Fruit fly (Drosophila melanogaster) whole organism, embryonic: ENCODE results near the gene CG3632.

Experiments used
- Atf6 ChIP-seq: fragments of 200-800 bp; sonication (Bioruptor generic); IDR thresholded peaks from 2 replicates; pipeline ENCODE4 v1.3.6; 2022; ENCODE audit warnings: missing biosample characterization, missing genetic modification characterization
- Bdp1 ChIP-seq: fragments of 200-800 bp; sonication (Bioruptor generic); optimal IDR thresholded peaks from 3 replicates; lab custom pipeline; 2016; ENCODE audit warnings: missing biosample characterization, missing genetic modification characterization
- CG10274 ChIP-seq: fragments of 200-800 bp; sonication (Bioruptor generic); optimal IDR thresholded peaks from 3 replicates; lab custom pipeline; 2017; ENCODE audit warnings: missing biosample characterization, mild to moderate bottlenecking, missing genetic modification characterization
- CG10321 ChIP-seq: fragments of 200-800 bp; sonication (Bioruptor generic); IDR thresholded peaks from 2 replicates; pipeline ENCODE4 v1.3.6; 2022; ENCODE audit warnings: missing biosample characterization, missing genetic modification characterization
- CG10462 ChIP-seq: fragments of 200-800 bp; sonication (Bioruptor generic); optimal IDR thresholded peaks from 2 replicates; lab custom pipeline; 2016; ENCODE audit warnings: missing biosample characterization, missing genetic modification characterization
- CG11560 ChIP-seq: fragments of 200-800 bp; sonication (Bioruptor generic); IDR thresholded peaks from 3 replicates; pipeline ENCODE4 v1.3.6; 2022; ENCODE audit warnings: missing biosample characterization, missing genetic modification characterization
- CG13123 ChIP-seq: fragments of 200-800 bp; sonication (Bioruptor generic); optimal IDR thresholded peaks from 2 replicates; lab custom pipeline; 2016; ENCODE audit warnings: missing biosample characterization, missing genetic modification characterization
- CG15479 ChIP-seq: fragments of 200-800 bp; sonication (Bioruptor generic); optimal IDR thresholded peaks from 3 replicates; lab custom pipeline; 2019; ENCODE audit warnings: missing biosample characterization, mild to moderate bottlenecking, missing genetic modification characterization, moderate library complexity
- CG16863 ChIP-seq: fragments of 200-800 bp; sonication (Bioruptor generic); optimal IDR thresholded peaks from 3 replicates; lab custom pipeline; 2016; ENCODE audit warnings: missing biosample characterization, missing genetic modification characterization
- CG30020 ChIP-seq: fragments of 200-800 bp; optimal IDR thresholded peaks from 2 replicates; lab custom pipeline; 2019; ENCODE audit warnings: missing biosample characterization, mild to moderate bottlenecking, missing genetic modification characterization, moderate library complexity
- CG32767 ChIP-seq: fragments of 200-800 bp; sonication (Bioruptor generic); IDR thresholded peaks from 2 replicates; pipeline ENCODE4 v1.3.6; 2022; ENCODE audit warnings: missing biosample characterization, missing genetic modification characterization
- CG32772 ChIP-seq: fragments of 200-800 bp; sonication (Bioruptor generic); IDR thresholded peaks from 2 replicates; pipeline ENCODE4 v1.3.6; 2022; ENCODE audit warnings: missing biosample characterization, missing genetic modification characterization
- CG4360 ChIP-seq: fragments of 200-800 bp; sonication (Bioruptor generic); IDR thresholded peaks from 2 replicates; pipeline ENCODE4 v1.3.6; 2022; ENCODE audit warnings: missing biosample characterization, missing genetic modification characterization
- CG7556 ChIP-seq: fragments of 200-800 bp; sonication (Bioruptor generic); optimal IDR thresholded peaks from 2 replicates; lab custom pipeline; 2017; ENCODE audit warnings: missing biosample characterization, mild to moderate bottlenecking, missing genetic modification characterization
- CG7963 ChIP-seq: fragments of 200-800 bp; sonication (Bioruptor generic); IDR thresholded peaks from 3 replicates; pipeline ENCODE4 v1.3.6; 2022; ENCODE audit warnings: missing biosample characterization, missing genetic modification characterization; ENCODE audit not compliant: partially characterized antibody
- CG7987 ChIP-seq: fragments of 200-800 bp; sonication (Bioruptor generic); optimal IDR thresholded peaks from 2 replicates; lab custom pipeline; 2018; ENCODE audit warnings: missing biosample characterization, mild to moderate bottlenecking, missing genetic modification characterization, moderate library complexity
- CG8944 ChIP-seq: fragments of 200-800 bp; sonication (Bioruptor generic); optimal IDR thresholded peaks from 3 replicates; lab custom pipeline; 2016; ENCODE audit warnings: missing biosample characterization, missing genetic modification characterization
- Dad ChIP-seq: fragments of 200-800 bp; sonication (Bioruptor generic); optimal IDR thresholded peaks from 3 replicates; lab custom pipeline; 2016; ENCODE audit warnings: missing biosample characterization, missing genetic modification characterization
- Eip74EF ChIP-seq, 2 experiments: fragments of 200-800 bp in 1 of 2; fragments of >200 bp in 1 of 2; sonication (Bioruptor generic) in 1 of 2; optimal IDR thresholded peaks; 2 replicates each; lab custom pipeline; 2017 to 2019; ENCODE audit warnings: missing biosample characterization in 2 of 2, missing genetic modification characterization in 2 of 2, mild to moderate bottlenecking in 1 of 2, moderate library complexity in 1 of 2
- Ets97D ChIP-seq: fragments of 200-800 bp; sonication (Bioruptor generic); optimal IDR thresholded peaks from 3 replicates; lab custom pipeline; 2016; ENCODE audit warnings: missing biosample characterization, missing genetic modification characterization
- Fer1 ChIP-seq: fragments of 200-800 bp; sonication (Bioruptor generic); optimal IDR thresholded peaks from 2 replicates; lab custom pipeline; 2017; ENCODE audit warnings: missing biosample characterization, mild to moderate bottlenecking, missing genetic modification characterization
- Fer2 ChIP-seq: fragments of 200-800 bp; sonication (Bioruptor generic); optimal IDR thresholded peaks from 2 replicates; lab custom pipeline; 2018; ENCODE audit warnings: missing biosample characterization, mild to moderate bottlenecking, missing genetic modification characterization, moderate library complexity
- HHEX ChIP-seq: fragments of 200-800 bp; sonication (Bioruptor generic); optimal IDR thresholded peaks from 3 replicates; lab custom pipeline; 2017; ENCODE audit warnings: missing biosample characterization, mild to moderate bottlenecking, missing genetic modification characterization, missing genetic modification reagents
- HLH54F ChIP-seq: fragments of 200-800 bp; sonication (Bioruptor generic); optimal IDR thresholded peaks from 3 replicates; lab custom pipeline; 2016; ENCODE audit warnings: missing biosample characterization, missing genetic modification characterization
- HmgD ChIP-seq: fragments of 200-800 bp; sonication (Bioruptor generic); optimal IDR thresholded peaks from 3 replicates; lab custom pipeline; 2016; ENCODE audit warnings: missing biosample characterization, missing genetic modification characterization
- Hmx ChIP-seq: fragments of 200-800 bp; sonication (Bioruptor generic); optimal IDR thresholded peaks from 2 replicates; lab custom pipeline; 2016; ENCODE audit warnings: missing biosample characterization, missing genetic modification characterization
- Lhr ChIP-seq: fragments of 200-800 bp; sonication (Bioruptor generic); optimal IDR thresholded peaks from 3 replicates; lab custom pipeline; 2017; ENCODE audit warnings: mild to moderate bottlenecking, missing biosample characterization, missing genetic modification reagents, missing genetic modification characterization
- Meics ChIP-seq: fragments of 200-800 bp; sonication (Bioruptor generic); optimal IDR thresholded peaks from 2 replicates; lab custom pipeline; 2017; ENCODE audit warnings: missing biosample characterization, mild to moderate bottlenecking, missing genetic modification characterization
- NC2β ChIP-seq: fragments of 200-800 bp; sonication (Bioruptor generic); optimal IDR thresholded peaks from 2 replicates; lab custom pipeline; 2016; ENCODE audit warnings: missing biosample characterization, missing genetic modification characterization
- Oaz ChIP-seq: fragments of 200-800 bp; sonication (Bioruptor generic); IDR thresholded peaks from 2 replicates; pipeline ENCODE4 v1.3.6; 2022; ENCODE audit warnings: missing biosample characterization, missing genetic modification characterization
- Side ChIP-seq: fragments of 200-800 bp; sonication (Bioruptor generic); optimal IDR thresholded peaks from 2 replicates; lab custom pipeline; 2016; ENCODE audit warnings: missing biosample characterization, missing genetic modification characterization
- YL-1 ChIP-seq: fragments of 200-800 bp; sonication (Bioruptor generic); optimal IDR thresholded peaks from 3 replicates; lab custom pipeline; 2017; ENCODE audit warnings: missing biosample characterization, mild to moderate bottlenecking, missing genetic modification characterization
- ato ChIP-seq: fragments of 200-800 bp; sonication (Bioruptor generic); IDR thresholded peaks from 2 replicates; pipeline ENCODE4 v1.3.6; 2022; ENCODE audit warnings: missing biosample characterization, missing genetic modification characterization; ENCODE audit not compliant: partially characterized antibody
- bcd ChIP-seq: fragments of 200-800 bp; sonication (Bioruptor generic); optimal IDR thresholded peaks from 2 replicates; lab custom pipeline; 2017; ENCODE audit warnings: missing biosample characterization, mild to moderate bottlenecking, missing genetic modification characterization
- disco-r ChIP-seq: fragments of 200-800 bp; sonication (Bioruptor generic); optimal IDR thresholded peaks from 2 replicates; lab custom pipeline; 2016; ENCODE audit warnings: missing biosample characterization, missing genetic modification characterization
- dpn ChIP-seq, 2 experiments: fragments of 200-800 bp; sonication (Bioruptor generic); optimal IDR thresholded peaks; 3 replicates each; lab custom pipeline; 2016; ENCODE audit warnings: missing biosample characterization in 2 of 2, missing genetic modification characterization in 2 of 2
- esg ChIP-seq: fragments of 200-800 bp; sonication (Bioruptor generic); conservative IDR thresholded peaks from 2 replicates; pipeline ENCODE4 v1.3.6; 2022; ENCODE audit warnings: missing biosample characterization, missing genetic modification characterization
- exex ChIP-seq: fragments of 200-800 bp; sonication (Bioruptor generic); optimal IDR thresholded peaks from 4 replicates; lab custom pipeline; 2018; ENCODE audit warnings: missing biosample characterization, mild to moderate bottlenecking, missing genetic modification characterization, moderate library complexity
- fd96Cb ChIP-seq: fragments of 200-800 bp; sonication (Bioruptor generic); optimal IDR thresholded peaks from 2 replicates; lab custom pipeline; 2018; ENCODE audit warnings: missing biosample characterization, mild to moderate bottlenecking, missing genetic modification characterization, moderate library complexity
- jumu ChIP-seq: fragments of 200-800 bp; sonication (Bioruptor generic); optimal IDR thresholded peaks from 3 replicates; lab custom pipeline; 2016; ENCODE audit warnings: missing biosample characterization, missing genetic modification characterization
- kah ChIP-seq: fragments of 200-800 bp; sonication (Bioruptor generic); optimal IDR thresholded peaks from 2 replicates; lab custom pipeline; 2018; ENCODE audit warnings: missing biosample characterization, mild to moderate bottlenecking, missing genetic modification characterization
- lilli ChIP-seq: fragments of 200-800 bp; sonication (Bioruptor generic); optimal IDR thresholded peaks from 3 replicates; lab custom pipeline; 2016; ENCODE audit warnings: missing biosample characterization, missing genetic modification characterization
- luna ChIP-seq: fragments of 200-800 bp; sonication (Bioruptor generic); optimal IDR thresholded peaks from 2 replicates; lab custom pipeline; 2016; ENCODE audit warnings: missing biosample characterization, missing genetic modification characterization
- onecut ChIP-seq: fragments of 200-800 bp; sonication (Bioruptor generic); IDR thresholded peaks from 2 replicates; pipeline ENCODE4 v1.3.6; 2022; ENCODE audit warnings: missing biosample characterization, missing genetic modification characterization
- pfk ChIP-seq: fragments of 200-800 bp; sonication (Bioruptor generic); optimal IDR thresholded peaks from 2 replicates; lab custom pipeline; 2018; ENCODE audit warnings: missing biosample characterization, mild to moderate bottlenecking, missing genetic modification characterization, moderate library complexity
- repo ChIP-seq: fragments of 200-800 bp; sonication (Bioruptor generic); optimal IDR thresholded peaks from 2 replicates; lab custom pipeline; 2016; ENCODE audit warnings: missing biosample characterization, missing genetic modification characterization
- scrt ChIP-seq: fragments of 200-800 bp; sonication (Bioruptor generic); optimal IDR thresholded peaks from 2 replicates; lab custom pipeline; 2018; ENCODE audit warnings: missing biosample characterization, mild to moderate bottlenecking, missing genetic modification characterization, moderate library complexity
- sim ChIP-seq: fragments of 200-800 bp; sonication (Bioruptor generic); IDR thresholded peaks from 2 replicates; pipeline ENCODE4 v1.3.6; 2022; ENCODE audit warnings: missing biosample characterization, missing genetic modification characterization
- tgo ChIP-seq: fragments of 200-800 bp; sonication (Bioruptor generic); IDR thresholded peaks from 3 replicates; pipeline ENCODE4 v1.3.6; 2022; ENCODE audit warnings: missing biosample characterization, missing genetic modification characterization
- vvl ChIP-seq: fragments of 200-800 bp; sonication (Bioruptor generic); IDR thresholded peaks from 2 replicates; pipeline ENCODE4 v1.3.6; 2022; ENCODE audit warnings: missing biosample characterization, missing genetic modification characterization
- zf30C ChIP-seq: fragments of 200-800 bp; sonication (Bioruptor generic); optimal IDR thresholded peaks from 3 replicates; lab custom pipeline; 2018; ENCODE audit warnings: missing biosample characterization, mild to moderate bottlenecking, missing genetic modification characterization

Gene CG3632

dm6 chrX:16270795-16271194 lies 25.7 kb upstream of the CG3632 start, which contains the start of gene Mfe2 (continued):
- no peak; the same call in 1 of the 2 replicates for TF ChIP-seq CG32772 (GFP tag; lab: Robert Waterston, UW)
- TF ChIP-seq CG7963: no peak
- TF ChIP-seq Oaz: no peak
- TF ChIP-seq Meics (GFP tag; lab: Kevin White, UChicago): peak; percentile 25
- TF ChIP-seq CG30020 (tag; lab: Kevin White, UChicago): peak; percentile 48
- TF ChIP-seq esg: no peak
- peak; percentile 91 for TF ChIP-seq Lhr (GFP tag; lab: Kevin White, UChicago)
- TF ChIP-seq zf30C (GFP tag; lab: Kevin White, UChicago): no peak
- peak; percentile 71 for TF ChIP-seq CG15479
- TF ChIP-seq luna: peak; percentile 9
- no peak for TF ChIP-seq Atf6 (GFP tag; lab: Robert Waterston, UW)
- TF ChIP-seq CG10321 (GFP tag; lab: Robert Waterston, UW): 0 out of 2 replicates have a peak, but pooled peaks have one; percentile 26
- TF ChIP-seq fd96Cb: no peak
- peak; percentile 2 for TF ChIP-seq disco-r (GFP tag; lab: Kevin White, UChicago)
- peak; percentile 74 for TF ChIP-seq HLH54F (GFP tag; lab: Kevin White, UChicago)
- TF ChIP-seq kah (GFP tag; lab: Kevin White, UChicago): peak; percentile 13
- TF ChIP-seq exex: peak; percentile 52
- TF ChIP-seq CG7556: peak; percentile 19
- peak; percentile 61 for TF ChIP-seq NC2β (GFP tag; lab: Kevin White, UChicago)
- peak; percentile 70 for TF ChIP-seq CG8944 (GFP tag; lab: Kevin White, UChicago)
- peak; percentile 70; the same call in 2 of the 3 replicates for TF ChIP-seq CG11560
- TF ChIP-seq jumu (GFP tag; lab: Kevin White, UChicago): peak; percentile 60
- TF ChIP-seq CG10274 (GFP tag; lab: Kevin White, UChicago): no peak
- TF ChIP-seq Hmx: no peak
- TF ChIP-seq HHEX (GFP tag; lab: Kevin White, UChicago): peak; percentile 28
- TF ChIP-seq scrt (GFP tag; lab: Kevin White, UChicago): no peak
- peak; percentile 59 for TF ChIP-seq Side (GFP tag; lab: Kevin White, UChicago)
- TF ChIP-seq repo (GFP tag; lab: Kevin White, UChicago): peak; percentile 45
- no peak for TF ChIP-seq Fer2 (tag; lab: Kevin White, UChicago)
- TF ChIP-seq lilli (GFP tag; lab: Kevin White, UChicago): peak; percentile 63
- peak; percentile 88 for TF ChIP-seq Ets97D
- no peak for TF ChIP-seq sim (GFP tag; lab: Robert Waterston, UW)
- peak; percentile 58 for TF ChIP-seq bcd (GFP tag; lab: Kevin White, UChicago)
- TF ChIP-seq CG13123 (GFP tag; lab: Kevin White, UChicago): peak; percentile 15
- no peak for TF ChIP-seq CG32767 (GFP tag; lab: Robert Waterston, UW)
- peak; percentile 77 for TF ChIP-seq YL-1 (GFP tag; lab: Kevin White, UChicago)
- peak; percentile 40; the same call in 1 of the 2 replicates for TF ChIP-seq ato
- TF ChIP-seq vvl (GFP tag; lab: Robert Waterston, UW): peak; percentile 89
- TF ChIP-seq Eip74EF (GFP tag; optimal IDR thresholded peaks at IDR 0.05; lab: Kevin White, UChicago): no peak
- TF ChIP-seq CG7987 (GFP tag; lab: Kevin White, UChicago): no peak
- no peak for TF ChIP-seq CG4360 (GFP tag; lab: Robert Waterston, UW)
- no peak for TF ChIP-seq Fer1
- TF ChIP-seq pfk (GFP tag; lab: Kevin White, UChicago): no peak
- TF ChIP-seq HmgD (GFP tag; lab: Kevin White, UChicago): peak; percentile 75
- no peak for TF ChIP-seq CG10462
- TF ChIP-seq onecut (GFP tag; lab: Robert Waterston, UW): no peak
- TF ChIP-seq Dad (GFP tag; lab: Kevin White, UChicago): peak; percentile 51
- no peak for TF ChIP-seq CG16863
- peak; percentile 68 to 71 for TF ChIP-seq dpn (GFP tag; optimal IDR thresholded peaks at IDR 0.05; lab: Kevin White, UChicago)
- peak; percentile 23; the same call in 1 of the 3 replicates for TF ChIP-seq tgo (GFP tag; lab: Robert Waterston, UW)
- no peak for TF ChIP-seq Bdp1 (GFP tag; lab: Kevin White, UChicago)
